Fruit fly (Drosophila melanogaster) whole organism, embryonic: ENCODE data around the gene CG8119.
A peak's percentile ranks its signal among the peaks of the same experiment; 100 is the strongest.

Experiments used
- Abd-B ChIP-seq: fragments of 200-800 bp; sonication (Bioruptor generic); optimal IDR thresholded peaks from 2 replicates; lab custom pipeline; 2018; ENCODE audit warnings: missing biosample characterization, mild to moderate bottlenecking, missing genetic modification characterization, moderate library complexity
- Ada2b ChIP-seq: fragments of 200-800 bp; sonication (Bioruptor generic); IDR thresholded peaks from 2 replicates; pipeline ENCODE4 v1.3.6; 2022; ENCODE audit warnings: missing biosample characterization, missing genetic modification characterization
- Blimp-1 ChIP-seq: fragments of 200-800 bp; sonication (Bioruptor generic); optimal IDR thresholded peaks from 3 replicates; lab custom pipeline; 2018; ENCODE audit warnings: missing biosample characterization, missing genetic modification characterization, mild to moderate bottlenecking, moderate library complexity, missing genetic modification reagents
- CG12155 ChIP-seq: fragments of 200-800 bp; sonication (Bioruptor generic); optimal IDR thresholded peaks from 3 replicates; lab custom pipeline; 2016; ENCODE audit warnings: missing biosample characterization, missing genetic modification characterization
- CG12942 ChIP-seq: fragments of 200-800 bp; sonication (Bioruptor generic); optimal IDR thresholded peaks from 3 replicates; lab custom pipeline; 2016; ENCODE audit warnings: missing biosample characterization, missing genetic modification characterization
- CG13894 ChIP-seq: fragments of 200-800 bp; sonication (Bioruptor generic); optimal IDR thresholded peaks from 3 replicates; lab custom pipeline; 2018; ENCODE audit warnings: missing biosample characterization, mild to moderate bottlenecking, missing genetic modification characterization, moderate library complexity
- CG15601 ChIP-seq: fragments of 200-800 bp; sonication (Bioruptor generic); optimal IDR thresholded peaks from 3 replicates; lab custom pipeline; 2019; ENCODE audit warnings: missing biosample characterization, mild to moderate bottlenecking, missing genetic modification characterization, moderate library complexity
- CG1647 ChIP-seq: fragments of 200-800 bp; sonication (Bioruptor generic); optimal IDR thresholded peaks from 3 replicates; lab custom pipeline; 2016; ENCODE audit warnings: missing biosample characterization, missing genetic modification characterization
- CG16815 ChIP-seq: fragments of 200-800 bp; sonication (Bioruptor generic); optimal IDR thresholded peaks from 3 replicates; lab custom pipeline; 2017; ENCODE audit warnings: missing biosample characterization, mild to moderate bottlenecking, missing genetic modification characterization
- CG17568 ChIP-seq: fragments of 200-800 bp; sonication (Bioruptor generic); optimal IDR thresholded peaks from 2 replicates; lab custom pipeline; 2018; ENCODE audit warnings: missing biosample characterization, mild to moderate bottlenecking, missing genetic modification characterization, moderate library complexity
- CG18262 ChIP-seq: fragments of 200-800 bp; optimal IDR thresholded peaks from 3 replicates; lab custom pipeline; 2019; ENCODE audit warnings: missing biosample characterization, mild to moderate bottlenecking, missing genetic modification characterization, moderate library complexity
- CG18764 ChIP-seq: fragments of 200-800 bp; sonication (Bioruptor generic); optimal IDR thresholded peaks from 3 replicates; lab custom pipeline; 2016; ENCODE audit warnings: missing biosample characterization, missing genetic modification characterization
- CG2678 ChIP-seq: fragments of 200-800 bp; sonication (Bioruptor generic); optimal IDR thresholded peaks from 3 replicates; lab custom pipeline; 2019; ENCODE audit warnings: missing biosample characterization, mild to moderate bottlenecking, missing genetic modification characterization, moderate library complexity
- CG30431 ChIP-seq: fragments of 200-800 bp; sonication (Bioruptor generic); optimal IDR thresholded peaks from 2 replicates; lab custom pipeline; 2017; ENCODE audit warnings: missing biosample characterization, missing genetic modification characterization
- CG3065 ChIP-seq: fragments of 200-800 bp; sonication (Bioruptor generic); optimal IDR thresholded peaks from 2 replicates; lab custom pipeline; 2016; ENCODE audit warnings: missing biosample characterization, missing genetic modification characterization
- CG6654 ChIP-seq: fragments of 200-800 bp; sonication (Bioruptor generic); optimal IDR thresholded peaks from 2 replicates; lab custom pipeline; 2017; ENCODE audit warnings: missing biosample characterization, mild to moderate bottlenecking, missing genetic modification characterization
- CG6689 ChIP-seq: fragments of 200-800 bp; sonication (Bioruptor generic); IDR thresholded peaks from 2 replicates; pipeline ENCODE4 v1.3.6; 2022; ENCODE audit warnings: missing biosample characterization, missing genetic modification characterization
- CG7357 ChIP-seq: fragments of 200-800 bp; sonication (Bioruptor generic); IDR thresholded peaks from 3 replicates; pipeline ENCODE4 v1.3.6; 2022; ENCODE audit warnings: missing biosample characterization, missing genetic modification characterization
- CG8089 ChIP-seq: fragments of 200-800 bp; sonication (Bioruptor generic); optimal IDR thresholded peaks from 3 replicates; lab custom pipeline; 2016; ENCODE audit warnings: missing biosample characterization, missing genetic modification characterization
- CG8290 ChIP-seq, 3 experiments: fragments of 200-800 bp; sonication (Bioruptor generic); optimal IDR thresholded peaks; 2 replicates each; lab custom pipeline; 2016 to 2019; ENCODE audit warnings: missing biosample characterization in 3 of 3, missing genetic modification characterization in 3 of 3, mild to moderate bottlenecking in 2 of 3, moderate library complexity in 1 of 3
- CG8765 ChIP-seq: fragments of 200-800 bp; sonication (Bioruptor generic); IDR thresholded peaks from 2 replicates; pipeline ENCODE4 v1.3.6; 2022; ENCODE audit warnings: missing biosample characterization, missing genetic modification characterization
- CG8944 ChIP-seq: fragments of 200-800 bp; sonication (Bioruptor generic); optimal IDR thresholded peaks from 3 replicates; lab custom pipeline; 2016; ENCODE audit warnings: missing biosample characterization, missing genetic modification characterization
- CG9215 ChIP-seq: fragments of 200-800 bp; sonication (Bioruptor generic); IDR thresholded peaks from 2 replicates; pipeline ENCODE4 v1.3.6; 2022; ENCODE audit warnings: missing biosample characterization, missing genetic modification characterization
- D ChIP-seq, 2 experiments: fragments of 200-800 bp in 1 of 2; fragments of >200 bp in 1 of 2; sonication (Bioruptor generic) in 1 of 2; optimal IDR thresholded peaks; 2 replicates in 1 of 2; 3 replicates in 1 of 2; lab custom pipeline; 2017; ENCODE audit warnings: mild to moderate bottlenecking in 1 of 2, missing biosample characterization in 1 of 2, missing genetic modification characterization in 1 of 2, missing genetic modification reagents in 1 of 2
- Dp ChIP-seq: fragments of 200-800 bp; sonication (Bioruptor generic); optimal IDR thresholded peaks from 2 replicates; lab custom pipeline; 2018; ENCODE audit warnings: missing biosample characterization, mild to moderate bottlenecking, missing genetic modification characterization, moderate library complexity
- HHEX ChIP-seq: fragments of 200-800 bp; sonication (Bioruptor generic); optimal IDR thresholded peaks from 3 replicates; lab custom pipeline; 2017; ENCODE audit warnings: missing biosample characterization, mild to moderate bottlenecking, missing genetic modification characterization, missing genetic modification reagents
- HmgZ ChIP-seq: fragments of 200-800 bp; sonication (Bioruptor generic); optimal IDR thresholded peaks from 2 replicates; lab custom pipeline; 2018; ENCODE audit warnings: missing biosample characterization, mild to moderate bottlenecking, missing genetic modification characterization
- MTF-1 ChIP-seq: fragments of 200-800 bp; sonication (Bioruptor generic); optimal IDR thresholded peaks from 2 replicates; lab custom pipeline; 2018; ENCODE audit warnings: missing biosample characterization, mild to moderate bottlenecking, missing genetic modification characterization, borderline replicate concordance
- TFAM ChIP-seq: fragments of 200-800 bp; sonication (Bioruptor generic); optimal IDR thresholded peaks from 2 replicates; lab custom pipeline; 2017; ENCODE audit warnings: missing biosample characterization, missing genetic modification characterization, inconsistent platforms
- bcd ChIP-seq: fragments of 200-800 bp; sonication (Bioruptor generic); optimal IDR thresholded peaks from 2 replicates; lab custom pipeline; 2017; ENCODE audit warnings: missing biosample characterization, mild to moderate bottlenecking, missing genetic modification characterization
- ci ChIP-seq: fragments of 200-800 bp; sonication (Bioruptor generic); IDR thresholded peaks from 3 replicates; pipeline ENCODE4 v1.3.6; 2022; ENCODE audit warnings: missing biosample characterization, missing genetic modification characterization
- crol ChIP-seq: fragments of 200-800 bp; sonication (Bioruptor generic); IDR thresholded peaks from 2 replicates; pipeline ENCODE4 v1.3.6; 2022; ENCODE audit warnings: missing biosample characterization, missing genetic modification characterization
- dmrt99B ChIP-seq: fragments of 200-800 bp; sonication (Bioruptor generic); optimal IDR thresholded peaks from 2 replicates; lab custom pipeline; 2018; ENCODE audit warnings: missing biosample characterization, mild to moderate bottlenecking, missing genetic modification characterization, moderate library complexity
- ewg ChIP-seq: fragments of 200-800 bp; sonication (Bioruptor generic); optimal IDR thresholded peaks from 3 replicates; lab custom pipeline; 2017; ENCODE audit warnings: mild to moderate bottlenecking, missing biosample characterization, missing genetic modification reagents, missing genetic modification characterization
- exex ChIP-seq: fragments of 200-800 bp; sonication (Bioruptor generic); optimal IDR thresholded peaks from 4 replicates; lab custom pipeline; 2018; ENCODE audit warnings: missing biosample characterization, mild to moderate bottlenecking, missing genetic modification characterization, moderate library complexity
- eyg ChIP-seq: fragments of 200-800 bp; sonication (Bioruptor generic); optimal IDR thresholded peaks from 3 replicates; lab custom pipeline; 2016; ENCODE audit warnings: missing biosample characterization, missing genetic modification characterization
- gcm ChIP-seq: fragments of 200-800 bp; sonication (Bioruptor generic); optimal IDR thresholded peaks from 2 replicates; lab custom pipeline; 2019; ENCODE audit warnings: missing biosample characterization, mild to moderate bottlenecking, missing genetic modification characterization, moderate library complexity
- lilli ChIP-seq: fragments of 200-800 bp; sonication (Bioruptor generic); optimal IDR thresholded peaks from 3 replicates; lab custom pipeline; 2016; ENCODE audit warnings: missing biosample characterization, missing genetic modification characterization
- odd ChIP-seq: fragments of 200-800 bp; sonication (Bioruptor generic); optimal IDR thresholded peaks from 2 replicates; lab custom pipeline; 2017; ENCODE audit warnings: missing biosample characterization, mild to moderate bottlenecking, missing genetic modification characterization
- otp ChIP-seq: fragments of 200-800 bp; sonication (Bioruptor generic); IDR thresholded peaks from 3 replicates; pipeline ENCODE4, ENCODE4 v1.3.6; 2022; ENCODE audit warnings: missing biosample characterization, missing genetic modification characterization
- peb ChIP-seq: fragments of 200-800 bp; sonication (Bioruptor generic); IDR thresholded peaks from 2 replicates; pipeline ENCODE4 v1.3.6; 2022; ENCODE audit warnings: missing biosample characterization, missing genetic modification characterization
- sens ChIP-seq: fragments of 200-800 bp; sonication (Bioruptor generic); peaks from one replicate; lab custom pipeline; 2016; ENCODE audit warnings: missing biosample characterization, missing genetic modification characterization
- sens-2 ChIP-seq: fragments of 200-800 bp; sonication (Bioruptor generic); IDR thresholded peaks from 2 replicates; pipeline ENCODE4 v1.3.6; 2022; ENCODE audit warnings: missing biosample characterization, missing genetic modification characterization
- slbo ChIP-seq: fragments of 200-800 bp; sonication (Bioruptor generic); IDR thresholded peaks from 2 replicates; pipeline ENCODE4 v1.3.6; 2022; ENCODE audit warnings: missing biosample characterization, missing genetic modification characterization
- slou ChIP-seq: fragments of 200-800 bp; sonication (Bioruptor generic); optimal IDR thresholded peaks from 3 replicates; lab custom pipeline; 2016; ENCODE audit warnings: missing biosample characterization, missing genetic modification characterization
- sob ChIP-seq: fragments of 200-800 bp; sonication (Bioruptor generic); IDR thresholded peaks from 2 replicates; pipeline ENCODE4 v1.3.6; 2022; ENCODE audit warnings: missing biosample characterization, missing genetic modification characterization
- ssp ChIP-seq: fragments of 200-800 bp; sonication (Bioruptor generic); IDR thresholded peaks from 2 replicates; pipeline ENCODE4 v1.3.6; 2022; ENCODE audit warnings: missing biosample characterization, missing genetic modification characterization
- twi ChIP-seq: fragments of 200-800 bp; optimal IDR thresholded peaks from 2 replicates; lab custom pipeline; 2019; ENCODE audit warnings: missing biosample characterization, mild to moderate bottlenecking, missing genetic modification characterization, moderate library complexity
- vnd ChIP-seq: fragments of 200-800 bp; sonication (Bioruptor generic); IDR thresholded peaks from 3 replicates; pipeline ENCODE4 v1.3.6; 2022; ENCODE audit warnings: missing biosample characterization, missing genetic modification characterization; ENCODE audit not compliant: partially characterized antibody
- zen ChIP-seq: fragments of 200-800 bp; sonication (Bioruptor generic); optimal IDR thresholded peaks from 3 replicates; lab custom pipeline; 2018; ENCODE audit warnings: missing biosample characterization, mild to moderate bottlenecking, missing genetic modification characterization, moderate library complexity

CG8119 gene

DNA sequence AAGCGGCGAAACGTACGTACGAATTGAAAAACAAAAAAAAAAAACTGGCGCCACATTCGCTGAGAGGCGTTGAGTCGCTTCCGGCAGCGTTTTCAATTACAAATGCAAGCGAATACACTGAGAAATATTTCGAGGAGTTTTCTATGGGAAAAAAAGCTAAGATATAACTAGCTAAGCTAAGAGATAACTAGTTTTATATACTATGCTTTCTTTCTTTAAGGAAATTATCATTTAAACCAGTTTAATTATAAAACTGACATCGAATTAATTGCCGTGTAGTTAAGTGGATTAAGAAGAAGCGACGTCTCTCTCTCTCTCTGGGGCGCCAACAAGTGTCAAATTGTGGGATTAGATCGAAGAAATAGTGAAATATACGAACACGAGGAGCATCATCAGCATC, 47.0 kb upstream of the CG8119 start (continued):
- TF ChIP-seq lilli (GFP tag; lab: Kevin White, UChicago) (peak; percentile 30), D (optimal IDR thresholded peaks at IDR 0.05; lab: Kevin White, UChicago) (no peak), D (GFP tag; optimal IDR thresholded peaks at IDR 0.05; lab: Kevin White, UChicago) (peak; percentile 37), crol (GFP tag; lab: Robert Waterston, UW) (0 out of 2 replicates have a peak, but pooled peaks have one; percentile 8), zen (peak; percentile 30), bcd (peak; percentile 61), sens-2 (GFP tag; lab: Robert Waterston, UW) (no peak), Abd-B (peak; percentile 49), CG1647 (GFP tag; lab: Kevin White, UChicago) (no peak), CG6654 (GFP tag; lab: Kevin White, UChicago) (no peak), HHEX (GFP tag; lab: Kevin White, UChicago) (peak; percentile 2), CG8089 (GFP tag; lab: Kevin White, UChicago) (no peak), Ada2b (GFP tag; lab: Robert Waterston, UW) (no peak), CG3065 (GFP tag; lab: Kevin White, UChicago) (no peak), exex (tag; lab: Kevin White, UChicago) (no peak), ci (GFP tag; lab: Robert Waterston, UW) (peak; percentile 75; the same call in 2 of the 3 replicates), TFAM (GFP tag; lab: Kevin White, UChicago) (no peak), odd (no peak), gcm (peak; percentile 29), CG13894 (tag; lab: Kevin White, UChicago) (no peak), eyg (GFP tag; lab: Kevin White, UChicago) (no peak), Blimp-1 (GFP tag; lab: Kevin White, UChicago) (peak; percentile 70), CG9215 (GFP tag; lab: Robert Waterston, UW) (no peak), CG8944 (GFP tag; lab: Kevin White, UChicago) (peak; percentile 30), HmgZ (tag; lab: Kevin White, UChicago) (no peak), CG12155 (GFP tag; lab: Kevin White, UChicago) (peak; percentile 30), sens (GFP tag; lab: Kevin White, UChicago) (peak; percentile 92), otp (GFP tag; lab: Robert Waterston, UW) (0 out of 3 replicates have a peak, but pooled peaks have one; percentile 48), twi (tag; lab: Kevin White, UChicago) (peak; percentile 10), slou (GFP tag; lab: Kevin White, UChicago) (no peak), CG7357 (GFP tag; lab: Robert Waterston, UW) (no peak), vnd (no peak), ssp (no peak), dmrt99B (tag; lab: Kevin White, UChicago) (peak; percentile 77), slbo (GFP tag; lab: Robert Waterston, UW) (peak; percentile 44; the same call in 1 of the 2 replicates), CG17568 (GFP tag; lab: Kevin White, UChicago) (peak; percentile 11), CG15601 (tag; lab: Kevin White, UChicago) (peak; percentile 26), CG6689 (GFP tag; lab: Robert Waterston, UW) (peak; percentile 71), CG12942 (GFP tag; lab: Kevin White, UChicago) (peak; percentile 35), ewg (peak; percentile 1), CG16815 (GFP tag; lab: Kevin White, UChicago) (peak; percentile 39), CG2678 (tag; lab: Kevin White, UChicago) (peak; percentile 71), MTF-1 (GFP tag; lab: Kevin White, UChicago) (peak; percentile 4), CG8290 (GFP tag; optimal IDR thresholded peaks at IDR 0.05; lab: Kevin White, UChicago) (peak; percentile 13), CG8290 (tag; optimal IDR thresholded peaks at IDR 0.05; lab: Kevin White, UChicago) (peak in 1 of 2 experiments; percentile 0), CG30431 (GFP tag; lab: Kevin White, UChicago) (no peak), CG18262 (tag; lab: Kevin White, UChicago) (peak; percentile 66), sob (peak; percentile 51; the same call in 1 of the 2 replicates), CG8765 (GFP tag; lab: Robert Waterston, UW) (no peak; the same call in 1 of the 2 replicates), Dp (GFP tag; lab: Kevin White, UChicago) (no peak), peb (GFP tag; lab: Robert Waterston, UW) (0 out of 2 replicates have a peak, but pooled peaks have one; percentile 27), CG18764 (GFP tag; lab: Kevin White, UChicago) (peak; percentile 26)
